Worm (Caenorhabditis elegans) whole organism, L1 larva: ENCODE results near the gene mec-17.
A peak's percentile ranks its signal among the peaks of the same experiment; 100 is the strongest.

Source experiments
- C34B4.2 ChIP-seq: sonication (generic microtip); optimal IDR thresholded peaks from 2 replicates; lab custom pipeline; 2017; ENCODE audit warnings: mild to moderate bottlenecking, missing genetic modification characterization, missing compliant biosample characterization
- Y116A8C.19 ChIP-seq: sonication (generic microtip); optimal IDR thresholded peaks from 2 replicates; lab custom pipeline; 2016; ENCODE audit warnings: missing compliant biosample characterization, missing genetic modification characterization, borderline replicate concordance
- aha-1 ChIP-seq: fragments of 150-350 bp; optimal IDR thresholded peaks from 2 replicates; lab custom pipeline; 2014; ENCODE audit warnings: missing biosample characterization, missing genetic modification characterization
- alr-1 ChIP-seq: fragments of 200-800 bp; sonication (Bioruptor generic); optimal IDR thresholded peaks from 2 replicates; lab custom pipeline; 2018; ENCODE audit warnings: borderline replicate concordance, mild to moderate bottlenecking, missing genetic modification characterization, missing compliant biosample characterization
- ama-1 ChIP-seq: fragments of 150-350 bp; optimal IDR thresholded peaks from 2 replicates; lab custom pipeline; 2014
- ceh-63 ChIP-seq: fragments of 200-800 bp; sonication (Bioruptor generic); optimal IDR thresholded peaks from 2 replicates; lab custom pipeline; 2018; ENCODE audit warnings: mild to moderate bottlenecking, missing genetic modification characterization, missing compliant biosample characterization
- ceh-8 ChIP-seq: fragments of 200-800 bp; sonication (Bioruptor generic); optimal IDR thresholded peaks from 2 replicates; lab custom pipeline; 2018; ENCODE audit warnings: mild to moderate bottlenecking, missing genetic modification characterization, moderate library complexity, missing compliant biosample characterization
- ceh-82 ChIP-seq, 3 experiments: fragments of 150-350 bp in 1 of 3; sonication (generic microtip) in 2 of 3; optimal IDR thresholded peaks; 2 replicates each; lab custom pipeline; 2014 to 2017; ENCODE audit warnings: missing biosample characterization in 3 of 3, missing genetic modification characterization in 3 of 3
- ceh-88 ChIP-seq: fragments of 200-800 bp; sonication (Bioruptor generic); IDR thresholded peaks from 2 replicates; pipeline ENCODE4 v1.3.6; 2022; ENCODE audit warnings: missing genetic modification characterization, missing compliant biosample characterization
- ces-1 ChIP-seq: fragments of 150-350 bp; optimal IDR thresholded peaks from 2 replicates; lab custom pipeline; 2014; ENCODE audit warnings: missing biosample characterization, missing genetic modification reagents, missing genetic modification characterization
- dsc-1 ChIP-seq: sonication (generic microtip); optimal IDR thresholded peaks from 2 replicates; lab custom pipeline; 2016; ENCODE audit warnings: mild to moderate bottlenecking, missing genetic modification characterization, missing compliant biosample characterization
- efl-1 ChIP-seq, 4 experiments: fragments of 150-350 bp; optimal IDR thresholded peaks in 3 of 4; peaks in 1 of 4; 1 replicate in 1 of 4; 2 replicates in 3 of 4; lab custom pipeline; 2014; ENCODE audit warnings: missing biosample characterization in 2 of 4, missing genetic modification characterization in 2 of 4, missing genetic modification reagents in 2 of 4
- egl-13 ChIP-seq: sonication (generic microtip); optimal IDR thresholded peaks from 2 replicates; lab custom pipeline; 2016; ENCODE audit warnings: missing genotype, missing genetic modification reagents, missing genetic modification characterization, missing compliant biosample characterization
- elt-2 ChIP-seq: sonication (generic microtip); optimal IDR thresholded peaks from 2 replicates; lab custom pipeline; 2016; ENCODE audit warnings: missing genetic modification characterization, mild to moderate bottlenecking, inconsistent platforms, missing compliant biosample characterization, missing genetic modification reagents
- ets-5 ChIP-seq: fragments of 200-800 bp; sonication (Bioruptor generic); IDR thresholded peaks from 2 replicates; pipeline ENCODE4 v1.3.6; 2022; ENCODE audit warnings: missing genetic modification characterization, missing compliant biosample characterization
- fkh-10 ChIP-seq: sonication (generic microtip); optimal IDR thresholded peaks from 2 replicates; lab custom pipeline; 2017; ENCODE audit warnings: missing biosample characterization, missing genetic modification reagents, missing genetic modification characterization
- fkh-4 ChIP-seq: sonication (generic microtip); optimal IDR thresholded peaks from 2 replicates; lab custom pipeline; 2016; ENCODE audit warnings: missing compliant biosample characterization, missing genetic modification characterization, borderline replicate concordance
- fkh-8 ChIP-seq: sonication (generic microtip); optimal IDR thresholded peaks from 2 replicates; lab custom pipeline; 2016; ENCODE audit warnings: mild to moderate bottlenecking, missing genetic modification characterization, missing compliant biosample characterization
- hpl-2 ChIP-seq: fragments of 150-350 bp; optimal IDR thresholded peaks from 2 replicates; lab custom pipeline; 2014; ENCODE audit warnings: missing biosample characterization, missing genetic modification reagents, missing genetic modification characterization
- irx-1 ChIP-seq: sonication (generic microtip); optimal IDR thresholded peaks from 2 replicates; lab custom pipeline; 2016; ENCODE audit warnings: missing genetic modification characterization, missing compliant biosample characterization
- jun-1 ChIP-seq: fragments of 150-350 bp; optimal IDR thresholded peaks from 2 replicates; lab custom pipeline; 2014; ENCODE audit warnings: missing biosample characterization, missing genetic modification reagents, missing genetic modification characterization
- lin-13 ChIP-seq: fragments of 150-350 bp; optimal IDR thresholded peaks from 2 replicates; lab custom pipeline; 2014; ENCODE audit warnings: missing biosample characterization, missing genetic modification reagents, missing genetic modification characterization
- lin-14 ChIP-seq: fragments of 200-800 bp; sonication (Bioruptor generic); optimal IDR thresholded peaks from 2 replicates; lab custom pipeline; 2018; ENCODE audit warnings: mild to moderate bottlenecking, missing genetic modification characterization, moderate library complexity, missing compliant biosample characterization
- lin-15B ChIP-seq: fragments of 150-350 bp; sonication (generic microtip); optimal IDR thresholded peaks from 3 replicates; lab custom pipeline; 2014; ENCODE audit warnings: missing biosample characterization, missing genetic modification characterization
- lin-39 ChIP-seq: fragments of 150-350 bp; optimal IDR thresholded peaks from 2 replicates; lab custom pipeline; 2014; ENCODE audit warnings: missing biosample characterization, missing genetic modification reagents, missing genetic modification characterization
- mab-9 ChIP-seq: fragments of 200-800 bp; sonication (Bioruptor generic); IDR thresholded peaks from 2 replicates; pipeline ENCODE4 v1.3.6; 2022; ENCODE audit warnings: missing genetic modification reagents, missing genetic modification characterization, missing compliant biosample characterization
- mdl-1 ChIP-seq, 2 experiments: fragments of 150-350 bp; optimal IDR thresholded peaks; 2 replicates each; lab custom pipeline; 2014 to 2017; ENCODE audit warnings: missing biosample characterization in 2 of 2, missing genetic modification characterization in 2 of 2, inconsistent platforms in 1 of 2
- mep-1 ChIP-seq: fragments of 150-350 bp; optimal IDR thresholded peaks from 2 replicates; lab custom pipeline; 2014; ENCODE audit warnings: missing biosample characterization, missing genetic modification characterization
- nhr-19 ChIP-seq: fragments of 200-800 bp; sonication (Bioruptor generic); conservative IDR thresholded peaks from 2 replicates; pipeline ENCODE4 v1.3.6; 2022; ENCODE audit warnings: missing genetic modification characterization, missing compliant biosample characterization
- nhr-47 ChIP-seq: sonication (generic microtip); optimal IDR thresholded peaks from 2 replicates; lab custom pipeline; 2016; ENCODE audit warnings: mild to moderate bottlenecking, missing genetic modification characterization, moderate library complexity, missing compliant biosample characterization
- nhr-71 ChIP-seq: sonication (generic microtip); optimal IDR thresholded peaks from 2 replicates; lab custom pipeline; 2016; ENCODE audit warnings: mild to moderate bottlenecking, missing genetic modification characterization, moderate library complexity, missing compliant biosample characterization
- nhr-76 ChIP-seq: sonication (generic microtip); optimal IDR thresholded peaks from 2 replicates; lab custom pipeline; 2017; ENCODE audit warnings: missing biosample characterization, missing genetic modification characterization
- nhr-85 ChIP-seq: sonication (generic microtip); peaks from one replicate; lab custom pipeline; 2016; ENCODE audit warnings: missing genetic modification characterization, inconsistent platforms, missing compliant biosample characterization
- nhr-90 ChIP-seq: sonication (generic microtip); optimal IDR thresholded peaks from 2 replicates; lab custom pipeline; 2016; ENCODE audit warnings: mild to moderate bottlenecking, missing genetic modification characterization, missing compliant biosample characterization; ENCODE audit not compliant: poor library complexity
- pag-3 ChIP-seq: sonication (generic microtip); optimal IDR thresholded peaks from 2 replicates; lab custom pipeline; 2017; ENCODE audit warnings: missing genetic modification characterization, mild to moderate bottlenecking, missing compliant biosample characterization, antibody characterized with exemption, borderline replicate concordance; ENCODE audit not compliant: insufficient read depth
- snpc-4 ChIP-seq: fragments of 150-350 bp; optimal IDR thresholded peaks from 2 replicates; lab custom pipeline; 2014; ENCODE audit warnings: missing biosample characterization, missing genetic modification characterization
- sox-4 ChIP-seq: sonication (generic microtip); optimal IDR thresholded peaks from 2 replicates; lab custom pipeline; 2016; ENCODE audit warnings: missing genetic modification characterization, missing compliant biosample characterization
- sptf-1 ChIP-seq: fragments of 150-350 bp; optimal IDR thresholded peaks from 2 replicates; lab custom pipeline; 2014; ENCODE audit warnings: missing biosample characterization, missing genetic modification characterization
- sup-37 ChIP-seq: fragments of 200-800 bp; sonication (Bioruptor generic); optimal IDR thresholded peaks from 2 replicates; lab custom pipeline; 2018; ENCODE audit warnings: mild to moderate bottlenecking, missing genetic modification characterization, missing compliant biosample characterization
- tlp-1 ChIP-seq: fragments of 150-350 bp; optimal IDR thresholded peaks from 2 replicates; lab custom pipeline; 2014; ENCODE audit warnings: missing biosample characterization, missing genetic modification characterization
- unc-130 ChIP-seq: fragments of 150-350 bp; optimal IDR thresholded peaks from 2 replicates; lab custom pipeline; 2017; ENCODE audit warnings: missing biosample characterization, missing genetic modification characterization, inconsistent platforms
- unc-30 ChIP-seq: sonication (generic microtip); optimal IDR thresholded peaks from 2 replicates; lab custom pipeline; 2017; ENCODE audit warnings: missing biosample characterization, missing genetic modification characterization
- unc-62 ChIP-seq: fragments of 150-350 bp; optimal IDR thresholded peaks from 2 replicates; lab custom pipeline; 2014; ENCODE audit warnings: missing biosample characterization, missing genetic modification reagents, missing genetic modification characterization
- unc-98 ChIP-seq: fragments of 200-800 bp; sonication (Bioruptor generic); IDR thresholded peaks from 2 replicates; pipeline ENCODE4 v1.3.6; 2022; ENCODE audit warnings: missing genetic modification characterization, missing compliant biosample characterization
- ztf-11 ChIP-seq, 2 experiments: sonication (generic microtip); optimal IDR thresholded peaks; 2 replicates each; lab custom pipeline; 2016 to 2017; ENCODE audit warnings: missing genetic modification characterization in 2 of 2, missing biosample characterization in 1 of 2, missing compliant biosample characterization in 1 of 2

mec-17 gene

DNA sequence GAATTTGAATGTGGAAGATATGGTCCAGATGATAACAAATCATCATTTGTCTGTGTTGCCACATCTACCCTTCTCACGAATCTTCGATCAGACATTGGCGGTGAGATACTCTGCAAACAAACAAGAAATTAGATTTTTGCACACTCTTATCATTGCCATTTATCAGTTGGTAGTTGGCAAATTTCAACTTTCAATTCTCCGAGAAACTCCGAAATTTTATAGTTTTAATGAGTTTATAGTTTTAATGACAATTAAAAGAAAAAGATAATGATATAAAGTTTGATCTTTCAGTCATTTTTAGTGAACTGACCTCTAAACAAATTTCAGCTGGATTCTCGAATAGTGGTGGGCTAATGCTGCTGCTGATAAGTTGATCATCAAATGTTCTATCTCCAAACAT lies 36.9 kb upstream of the mec-17 start:
- TF ChIP-seq elt-2 (tag; lab: Kevin White, UChicago) = peak; percentile 14
- TF ChIP-seq sox-4 (tag; lab: Kevin White, UChicago) = no peak
- peak; percentile 13 for TF ChIP-seq nhr-85

DNA sequence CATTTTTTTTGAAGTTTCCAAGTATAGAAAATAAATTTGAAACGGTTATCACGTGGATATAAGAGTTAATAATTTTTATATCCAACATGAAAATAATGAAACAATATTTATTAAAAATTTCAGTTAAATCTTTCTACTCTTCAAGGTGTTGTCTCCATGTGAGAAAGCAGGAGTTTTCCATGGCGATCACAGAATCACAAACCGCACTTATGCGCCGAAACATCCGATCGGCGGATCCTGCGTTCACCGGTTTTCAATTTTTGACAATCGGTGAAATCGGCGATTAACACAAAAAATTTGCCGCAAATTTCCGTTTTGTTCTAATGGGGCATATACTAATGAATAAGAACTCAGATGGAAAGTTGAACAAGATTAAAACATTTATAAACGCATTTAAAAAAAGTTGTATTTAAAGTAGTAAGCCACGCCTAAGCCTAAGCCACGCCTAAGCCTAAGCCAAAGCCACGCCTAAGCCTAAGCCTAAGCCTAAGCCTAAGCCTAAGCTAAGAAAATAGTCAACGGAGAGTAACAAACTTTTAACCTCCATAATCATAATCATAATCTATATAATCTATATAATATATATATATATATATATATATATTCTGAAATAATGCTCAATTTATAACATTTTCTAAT lies 35.2 kb upstream of the mec-17 start, which contains the start of gene C26B2.2:
TSS of gene C26B2.2 (minus strand) at position 88 of the 639 bp plus-strand sequence.
- TF ChIP-seq C34B4.2 = no peak
- peak; percentile 15; the same call in 1 of the 2 replicates for TF ChIP-seq ceh-88 (GFP tag; lab: Robert Waterston, UW)
- TF ChIP-seq tlp-1 (tag; lab: Kevin White, UChicago) = no peak
- no peak for TF ChIP-seq sptf-1 (tag; lab: Kevin White, UChicago)

DNA sequence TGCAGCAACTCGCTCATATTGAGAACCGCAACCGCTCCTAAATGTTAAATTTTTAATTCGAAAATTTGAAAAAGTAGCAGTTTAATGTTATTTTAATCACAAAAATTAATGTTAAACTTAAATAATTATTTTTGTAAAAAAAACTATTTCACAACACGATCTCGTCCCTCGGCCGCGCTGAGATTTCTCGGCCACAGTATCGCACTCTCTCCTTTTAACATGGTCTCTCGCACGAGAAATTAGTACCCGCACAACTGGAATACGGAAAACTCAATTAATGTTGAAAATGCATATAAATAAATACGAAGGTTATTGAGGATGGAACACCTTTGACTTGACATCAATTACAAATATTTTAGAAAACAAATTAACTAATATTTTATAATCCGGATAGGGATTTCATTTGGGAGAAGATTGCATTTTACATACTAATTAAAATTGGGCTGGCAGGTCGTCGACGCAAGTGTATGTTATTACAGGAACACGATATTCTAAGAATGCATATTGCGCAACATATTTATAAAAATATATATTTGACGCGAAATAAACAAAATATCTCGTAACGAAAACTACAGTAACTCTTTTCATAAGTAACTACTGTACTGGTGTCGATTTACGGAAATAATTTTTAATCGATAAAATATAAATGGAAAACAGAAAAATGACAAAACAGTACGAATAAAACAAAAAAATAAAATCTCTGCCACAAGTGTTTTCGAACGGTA lies 33.0 kb upstream of the mec-17 start, which contains the start of gene dnc-4:
TSS of gene dnc-4 (minus strand) at position 37 of the 725 bp plus-strand sequence.
- TF ChIP-seq C34B4.2 (no peak), ceh-88 (GFP tag; lab: Robert Waterston, UW) (no peak), unc-30 (tag; lab: Kevin White, UChicago) (no peak), sup-37 (GFP tag; lab: Kevin White, UChicago) (no peak), ztf-11 (tag; optimal IDR thresholded peaks at IDR 0.05; lab: Kevin White, UChicago) (no peak), lin-13 (GFP tag; lab: Kevin White, UChicago) (no peak), fkh-4 (no peak), mab-9 (GFP tag; lab: Robert Waterston, UW) (no peak), mdl-1 (tag; optimal IDR thresholded peaks at IDR 0.05; lab: Kevin White, UChicago) (no peak), unc-62 (no peak), sox-4 (tag; lab: Kevin White, UChicago) (no peak), dsc-1 (tag; lab: Kevin White, UChicago) (no peak), lin-39 (tag; lab: Kevin White, UChicago) (no peak), nhr-76 (tag; lab: Kevin White, UChicago) (no peak), ces-1 (GFP tag; lab: Kevin White, UChicago) (no peak), nhr-85 (no peak), egl-13 (tag; lab: Kevin White, UChicago) (peak; percentile 3), irx-1 (peak; percentile 24), Y116A8C.19 (tag; lab: Kevin White, UChicago) (no peak), aha-1 (tag; lab: Kevin White, UChicago) (no peak), ceh-82 (tag; optimal IDR thresholded peaks at IDR 0.05; lab: Kevin White, UChicago) (peak in 1 of 3 experiments; percentile 39), fkh-10 (GFP tag; lab: Kevin White, UChicago) (no peak), efl-1 (optimal IDR thresholded peaks at IDR 0.05; lab: Kevin White, UChicago) (peak; percentile 8 to 36), efl-1 (GFP tag; optimal IDR thresholded peaks at IDR 0.05 in 1 of 2; lab: Kevin White, UChicago) (peak in 1 of 2 experiments; percentile 36), nhr-71 (tag; lab: Kevin White, UChicago) (peak; percentile 33), mep-1 (tag; lab: Kevin White, UChicago) (peak; percentile 71), ama-1 (lab: Kevin White, UChicago) (no peak), alr-1 (tag; lab: Kevin White, UChicago) (no peak), ets-5 (GFP tag; lab: Robert Waterston, UW) (no peak), lin-15B (tag; lab: Kevin White, UChicago) (no peak), unc-98 (GFP tag; lab: Robert Waterston, UW) (no peak), hpl-2 (GFP tag; lab: Kevin White, UChicago) (no peak), sptf-1 (tag; lab: Kevin White, UChicago) (no peak), snpc-4 (tag; lab: Kevin White, UChicago) (no peak), nhr-90 (tag; lab: Kevin White, UChicago) (peak; percentile 21), fkh-8 (tag; lab: Kevin White, UChicago) (no peak), lin-14 (GFP tag; lab: Kevin White, UChicago) (peak; percentile 52), nhr-47 (peak; percentile 24), ceh-8 (GFP tag; lab: Kevin White, UChicago) (no peak), jun-1 (no peak), ceh-63 (GFP tag; lab: Kevin White, UChicago) (no peak), pag-3 (tag; lab: Kevin White, UChicago) (no peak), nhr-19 (GFP tag; lab: Robert Waterston, UW) (no peak), unc-130 (tag; lab: Kevin White, UChicago) (no peak)
